Fruit fly (Drosophila melanogaster): ENCODE results near the gene CG32533.

dm6 chrX:19520888-19521287 is 41.7 kb upstream of the CG32533 start:
- no peak for TF ChIP-seq Oaz (GFP tag; IDR thresholded peaks at IDR 0.05)
- no peak for TF ChIP-seq gem (tag; optimal IDR thresholded peaks at IDR 0.05)
- TF ChIP-seq az2 (GFP tag; optimal IDR thresholded peaks at IDR 0.05) = no peak
- no peak for TF ChIP-seq CG5245 (GFP tag; optimal IDR thresholded peaks at IDR 0.05)
- no peak for TF ChIP-seq gce (GFP tag; IDR thresholded peaks at IDR 0.05)
- no peak for TF ChIP-seq ci (GFP tag; IDR thresholded peaks at IDR 0.05)
- peak; percentile 78 for TF ChIP-seq crol (GFP tag; IDR thresholded peaks at IDR 0.05)
- TF ChIP-seq zen2 (GFP tag; IDR thresholded peaks at IDR 0.05; ENCODE audit: partially characterized antibody) = no peak
- TF ChIP-seq CG31224 (GFP tag; IDR thresholded peaks at IDR 0.05) = no peak
- TF ChIP-seq Blimp-1 (GFP tag; optimal IDR thresholded peaks at IDR 0.05) = no peak
- TF ChIP-seq disco-r (GFP tag; optimal IDR thresholded peaks at IDR 0.05) = no peak
- TF ChIP-seq CG11696 (GFP tag; IDR thresholded peaks at IDR 0.05) = no peak
- no peak for TF ChIP-seq CG12299 (tag; optimal IDR thresholded peaks at IDR 0.05)
- no peak for TF ChIP-seq insv (GFP tag; optimal IDR thresholded peaks at IDR 0.05)
